Worm (Caenorhabditis elegans): ENCODE data around the gene irld-23.

DNA sequence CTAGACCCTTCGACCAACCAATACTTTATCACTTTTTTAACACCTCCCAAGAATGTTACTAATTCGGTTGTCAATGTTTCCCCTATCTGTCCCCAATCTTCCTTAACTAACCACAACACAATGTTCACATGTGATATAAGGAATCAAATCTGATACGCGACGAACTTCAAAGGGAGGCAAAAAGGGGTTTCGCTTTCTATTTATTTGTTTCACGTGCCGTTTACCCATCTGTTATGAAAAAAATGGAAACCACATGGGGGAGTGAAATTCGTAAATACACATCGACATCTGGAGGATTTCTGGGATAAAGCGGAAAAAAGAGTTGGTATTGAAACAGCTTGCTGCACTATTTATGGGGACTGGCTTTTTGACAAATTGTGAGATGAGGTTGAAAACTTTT, 18.3 kb downstream of the irld-23 start:
- no peak for TF ChIP-seq ref-1 (GFP tag; conservative IDR thresholded peaks at IDR 0.05)
- TF ChIP-seq flt-1 (GFP tag; IDR thresholded peaks at IDR 0.05): no peak

All from whole organism, midembryonic.